Worm (Caenorhabditis elegans) whole organism, late embryonic: ENCODE measurements around the gene T06D8.10.

Source experiments
- C08G9.2 ChIP-seq: sonication (generic microtip); optimal IDR thresholded peaks from 2 replicates; lab custom pipeline; 2016; ENCODE audit warnings: mild to moderate bottlenecking, missing genetic modification characterization, moderate library complexity, missing compliant biosample characterization
- K02D7.2 ChIP-seq: sonication (generic microtip); optimal IDR thresholded peaks from 2 replicates; lab custom pipeline; 2017; ENCODE audit warnings: mild to moderate bottlenecking, missing genetic modification characterization, missing compliant biosample characterization
- K09A11.1 ChIP-seq: sonication (generic microtip); optimal IDR thresholded peaks from 2 replicates; lab custom pipeline; 2017; ENCODE audit warnings: antibody characterized with exemption, mild to moderate bottlenecking, missing genetic modification characterization, missing compliant biosample characterization; ENCODE audit not compliant: insufficient read depth
- T23F11.4 ChIP-seq: fragments of 200-800 bp; sonication (Bioruptor generic); optimal IDR thresholded peaks from 2 replicates; lab custom pipeline; 2018; ENCODE audit warnings: mild to moderate bottlenecking, missing genetic modification characterization, missing compliant biosample characterization
- Y22D7AL.16 ChIP-seq: sonication (generic microtip); optimal IDR thresholded peaks from 2 replicates; lab custom pipeline; 2016; ENCODE audit warnings: missing genetic modification characterization, missing compliant biosample characterization
- ahr-1 ChIP-seq: sonication (generic microtip); optimal IDR thresholded peaks from 2 replicates; lab custom pipeline; 2016; ENCODE audit warnings: missing genetic modification characterization, missing compliant biosample characterization
- ceh-14 ChIP-seq: sonication (generic microtip); optimal IDR thresholded peaks from 2 replicates; lab custom pipeline; 2016; ENCODE audit warnings: missing genotype, missing genetic modification characterization, missing compliant biosample characterization
- ceh-18 ChIP-seq: sonication (generic microtip); optimal IDR thresholded peaks from 2 replicates; lab custom pipeline; 2016; ENCODE audit warnings: missing genetic modification characterization, missing compliant biosample characterization
- ceh-30 ChIP-seq: fragments of 150-350 bp; optimal IDR thresholded peaks from 2 replicates; lab custom pipeline; 2014; ENCODE audit warnings: missing biosample characterization, missing genetic modification characterization
- ceh-34 ChIP-seq: sonication (generic microtip); optimal IDR thresholded peaks from 2 replicates; lab custom pipeline; 2016; ENCODE audit warnings: mild to moderate bottlenecking, missing genetic modification characterization, missing compliant biosample characterization
- ceh-48 ChIP-seq: sonication (generic microtip); optimal IDR thresholded peaks from 2 replicates; lab custom pipeline; 2016; ENCODE audit warnings: missing genetic modification characterization, inconsistent platforms, missing compliant biosample characterization
- ceh-6 ChIP-seq: fragments of 200-800 bp; sonication (Bioruptor generic); optimal IDR thresholded peaks from 2 replicates; lab custom pipeline; 2018; ENCODE audit warnings: mild to moderate bottlenecking, missing genetic modification characterization, missing compliant biosample characterization
- ceh-9 ChIP-seq: sonication (generic microtip); optimal IDR thresholded peaks from 2 replicates; lab custom pipeline; 2016; ENCODE audit warnings: mild to moderate bottlenecking, missing genetic modification characterization, inconsistent platforms, missing compliant biosample characterization
- che-1 ChIP-seq: sonication (generic microtip); optimal IDR thresholded peaks from 2 replicates; lab custom pipeline; 2016; ENCODE audit warnings: mild to moderate bottlenecking, missing genetic modification characterization, missing compliant biosample characterization
- dmd-4 ChIP-seq: sonication (generic microtip); optimal IDR thresholded peaks from 2 replicates; lab custom pipeline; 2016; ENCODE audit warnings: borderline replicate concordance, missing genetic modification characterization, missing compliant biosample characterization
- dve-1 ChIP-seq: sonication (generic microtip); optimal IDR thresholded peaks from 2 replicates; lab custom pipeline; 2017; ENCODE audit warnings: antibody characterized with exemption, mild to moderate bottlenecking, missing genetic modification characterization, missing compliant biosample characterization
- ets-4 ChIP-seq: sonication (generic microtip); optimal IDR thresholded peaks from 2 replicates; lab custom pipeline; 2016; ENCODE audit warnings: missing genetic modification characterization, missing compliant biosample characterization
- eyg-1 ChIP-seq: sonication (generic microtip); optimal IDR thresholded peaks from 2 replicates; lab custom pipeline; 2016; ENCODE audit warnings: missing genotype, missing genetic modification characterization, missing compliant biosample characterization
- fkh-10 ChIP-seq: fragments of 150-350 bp; optimal IDR thresholded peaks from 2 replicates; lab custom pipeline; 2014; ENCODE audit warnings: missing biosample characterization, missing genetic modification reagents, missing genetic modification characterization
- fkh-6 ChIP-seq: sonication (generic microtip); optimal IDR thresholded peaks from 2 replicates; lab custom pipeline; 2016; ENCODE audit warnings: missing genetic modification characterization, missing compliant biosample characterization
- hlh-13 ChIP-seq: fragments of 200-800 bp; sonication (Bioruptor generic); optimal IDR thresholded peaks from 2 replicates; lab custom pipeline; 2018; ENCODE audit warnings: mild to moderate bottlenecking, missing genetic modification characterization, missing compliant biosample characterization
- hlh-30 ChIP-seq: sonication (generic microtip); optimal IDR thresholded peaks from 2 replicates; lab custom pipeline; 2017; ENCODE audit warnings: antibody characterized with exemption, missing genetic modification characterization, missing compliant biosample characterization; ENCODE audit not compliant: insufficient read depth
- hlh-6 ChIP-seq: sonication (generic microtip); optimal IDR thresholded peaks from 2 replicates; lab custom pipeline; 2016; ENCODE audit warnings: missing genotype, missing genetic modification characterization, missing compliant biosample characterization
- hlh-8 ChIP-seq: sonication (generic microtip); optimal IDR thresholded peaks from 2 replicates; lab custom pipeline; 2016; ENCODE audit warnings: missing genotype, missing genetic modification characterization, missing compliant biosample characterization
- madf-2 ChIP-seq: sonication (generic microtip); optimal IDR thresholded peaks from 2 replicates; lab custom pipeline; 2017; ENCODE audit warnings: missing genetic modification characterization, missing compliant biosample characterization
- mec-3 ChIP-seq: sonication (generic microtip); optimal IDR thresholded peaks from 2 replicates; lab custom pipeline; 2016; ENCODE audit warnings: borderline replicate concordance, missing genetic modification characterization, missing compliant biosample characterization
- nhr-11 ChIP-seq: fragments of 150-350 bp; optimal IDR thresholded peaks from 2 replicates; lab custom pipeline; 2014; ENCODE audit warnings: missing biosample characterization, missing genetic modification characterization
- nhr-232 ChIP-seq: sonication (generic microtip); optimal IDR thresholded peaks from 2 replicates; lab custom pipeline; 2016; ENCODE audit warnings: missing genetic modification characterization, missing compliant biosample characterization
- pha-2 ChIP-seq: sonication (generic microtip); optimal IDR thresholded peaks from 2 replicates; lab custom pipeline; 2017; ENCODE audit warnings: mild to moderate bottlenecking, missing genetic modification characterization, missing compliant biosample characterization
- pha-4 ChIP-seq: fragments of 150-350 bp; optimal IDR thresholded peaks from 2 replicates; lab custom pipeline; 2018; ENCODE audit warnings: missing biosample characterization, missing genetic modification reagents, missing genetic modification characterization
- pqm-1 ChIP-seq: sonication (generic microtip); optimal IDR thresholded peaks from 2 replicates; lab custom pipeline; 2016; ENCODE audit warnings: missing genetic modification characterization, missing compliant biosample characterization
- pros-1 ChIP-seq: fragments of 150-350 bp; optimal IDR thresholded peaks from 2 replicates; lab custom pipeline; 2014; ENCODE audit warnings: missing biosample characterization, missing genetic modification reagents, missing genetic modification characterization
- sdc-2 ChIP-seq: sonication (generic microtip); optimal IDR thresholded peaks from 2 replicates; lab custom pipeline; 2016; ENCODE audit warnings: missing genotype, missing genetic modification characterization, missing compliant biosample characterization
- sox-4 ChIP-seq: sonication (generic microtip); optimal IDR thresholded peaks from 2 replicates; lab custom pipeline; 2017; ENCODE audit warnings: mild to moderate bottlenecking, missing genetic modification characterization, inconsistent platforms, missing compliant biosample characterization
- syd-9 ChIP-seq: sonication (generic microtip); optimal IDR thresholded peaks from 2 replicates; lab custom pipeline; 2016; ENCODE audit warnings: mild to moderate bottlenecking, missing genetic modification characterization, moderate library complexity, missing compliant biosample characterization
- tbx-2 ChIP-seq: sonication (generic microtip); optimal IDR thresholded peaks from 2 replicates; lab custom pipeline; 2016; ENCODE audit warnings: missing genetic modification characterization, missing compliant biosample characterization
- tbx-7 ChIP-seq: sonication (generic microtip); optimal IDR thresholded peaks from 2 replicates; lab custom pipeline; 2016; ENCODE audit warnings: missing genotype, missing genetic modification characterization, missing compliant biosample characterization
- unc-3 ChIP-seq, 2 experiments: fragments of 200-800 bp in 1 of 2; sonication (Bioruptor generic) in 1 of 2; sonication (generic microtip) in 1 of 2; conservative IDR thresholded peaks in 1 of 2; optimal IDR thresholded peaks in 1 of 2; 2 replicates each; pipeline versions ENCODE4 v1.3.6 to Lab custom; 2016 to 2022; ENCODE audit warnings: missing compliant biosample characterization in 2 of 2, missing genetic modification characterization in 2 of 2, missing genetic modification reagents in 1 of 2
- unc-42 ChIP-seq: sonication (generic microtip); optimal IDR thresholded peaks from 2 replicates; lab custom pipeline; 2016; ENCODE audit warnings: missing genotype, missing genetic modification characterization, missing compliant biosample characterization
- unc-86 ChIP-seq: sonication (generic microtip); optimal IDR thresholded peaks from 2 replicates; lab custom pipeline; 2016; ENCODE audit warnings: missing genetic modification characterization, missing compliant biosample characterization
- ztf-16 ChIP-seq: sonication (generic microtip); optimal IDR thresholded peaks from 2 replicates; lab custom pipeline; 2017; ENCODE audit warnings: missing genetic modification characterization, missing compliant biosample characterization

Gene T06D8.10

ce11 chrII:11242918-11243317 lies 4.4 kb downstream of the T06D8.10 start:
- TF ChIP-seq nhr-11 (tag; lab: Kevin White, UChicago) (no peak), ztf-16 (tag; lab: Kevin White, UChicago) (no peak), sdc-2 (tag; lab: Kevin White, UChicago) (no peak), ceh-14 (tag; lab: Kevin White, UChicago) (no peak), hlh-6 (tag; lab: Kevin White, UChicago) (no peak), unc-86 (tag; lab: Kevin White, UChicago) (no peak), tbx-7 (tag; lab: Kevin White, UChicago) (no peak), che-1 (tag; lab: Kevin White, UChicago) (no peak), syd-9 (tag; lab: Kevin White, UChicago) (no peak), ceh-9 (tag; lab: Kevin White, UChicago) (no peak), K09A11.1 (no peak), eyg-1 (tag; lab: Kevin White, UChicago) (no peak), C08G9.2 (tag; lab: Kevin White, UChicago) (no peak)

- no peak for TF ChIP-seq unc-3 (GFP tag; conservative IDR thresholded peaks at IDR 0.05; lab: Robert Waterston, UW)
- TF ChIP-seq unc-3 (tag; optimal IDR thresholded peaks at IDR 0.05; lab: Kevin White, UChicago): no peak
- TF ChIP-seq eyg-1 (tag; lab: Kevin White, UChicago): no peak
- TF ChIP-seq ahr-1 (tag; lab: Kevin White, UChicago): no peak
- TF ChIP-seq tbx-2: no peak
- no peak for TF ChIP-seq unc-86 (tag; lab: Kevin White, UChicago)
- TF ChIP-seq hlh-30: no peak
- TF ChIP-seq ceh-6 (GFP tag; lab: Kevin White, UChicago): no peak
- TF ChIP-seq sox-4 (tag; lab: Kevin White, UChicago): no peak
- no peak for TF ChIP-seq che-1 (tag; lab: Kevin White, UChicago)
- no peak for TF ChIP-seq Y22D7AL.16 (tag; lab: Kevin White, UChicago)
- no peak for TF ChIP-seq ceh-48 (tag; lab: Kevin White, UChicago)
- TF ChIP-seq madf-2 (tag; lab: Kevin White, UChicago): no peak
- no peak for TF ChIP-seq hlh-13 (GFP tag; lab: Kevin White, UChicago)
- no peak for TF ChIP-seq pha-2 (tag; lab: Kevin White, UChicago)
- TF ChIP-seq ceh-30 (tag; lab: Kevin White, UChicago): no peak
Observed at ce11 chrII:11241497-11241896, 5.8 kb downstream of the T06D8.10 start.

ce11 chrII:11240963-11241362 lies 6.4 kb downstream of the T06D8.10 start:
- TF ChIP-seq T23F11.4 (no peak), ceh-9 (tag; lab: Kevin White, UChicago) (no peak), pqm-1 (no peak), hlh-8 (tag; lab: Kevin White, UChicago) (no peak), ceh-6 (GFP tag; lab: Kevin White, UChicago) (no peak), fkh-10 (GFP tag; lab: Kevin White, UChicago) (no peak), C08G9.2 (tag; lab: Kevin White, UChicago) (no peak), unc-42 (tag; lab: Kevin White, UChicago) (no peak), syd-9 (tag; lab: Kevin White, UChicago) (no peak)

ce11 chrII:11240214-11240613 lies 7.1 kb downstream of the T06D8.10 start:
- TF ChIP-seq K02D7.2 (tag; lab: Kevin White, UChicago): no peak
- no peak for TF ChIP-seq pros-1 (tag; lab: Kevin White, UChicago)
- no peak for TF ChIP-seq dve-1 (tag; lab: Kevin White, UChicago)
- no peak for TF ChIP-seq ets-4 (tag; lab: Kevin White, UChicago)
- no peak for TF ChIP-seq dmd-4 (tag; lab: Kevin White, UChicago)
- TF ChIP-seq K09A11.1: no peak
- TF ChIP-seq ceh-30 (tag; lab: Kevin White, UChicago): no peak
- no peak for TF ChIP-seq ceh-34 (tag; lab: Kevin White, UChicago)
- no peak for TF ChIP-seq syd-9 (tag; lab: Kevin White, UChicago)
- no peak for TF ChIP-seq pha-4 (tag; lab: Kevin White, UChicago)
- TF ChIP-seq nhr-232: no peak
- no peak for TF ChIP-seq fkh-6 (tag; lab: Kevin White, UChicago)
- TF ChIP-seq ceh-14 (tag; lab: Kevin White, UChicago): no peak
- TF ChIP-seq mec-3: no peak
- no peak for TF ChIP-seq nhr-11 (tag; lab: Kevin White, UChicago)
- TF ChIP-seq ceh-18 (tag; lab: Kevin White, UChicago): no peak
